Fruit fly (Drosophila melanogaster) whole organism, embryonic: ENCODE data around the gene CG43095.
A peak's percentile ranks its signal among the peaks of the same experiment; 100 is the strongest.

Experiments
- ATbp ChIP-seq: fragments of 200-800 bp; sonication (Bioruptor generic); optimal IDR thresholded peaks from 2 replicates; lab custom pipeline; 2017; ENCODE audit warnings: missing biosample characterization, mild to moderate bottlenecking, missing genetic modification characterization, missing genetic modification reagents
- Ada2b ChIP-seq: fragments of 200-800 bp; sonication (Bioruptor generic); IDR thresholded peaks from 2 replicates; pipeline ENCODE4 v1.3.6; 2022; ENCODE audit warnings: missing biosample characterization, missing genetic modification characterization
- Atf-2 ChIP-seq: fragments of 200-800 bp; sonication (Bioruptor generic); optimal IDR thresholded peaks from 2 replicates; lab custom pipeline; 2016; ENCODE audit warnings: missing biosample characterization, missing genetic modification characterization
- CG10959 ChIP-seq: fragments of 200-800 bp; sonication (Bioruptor generic); IDR thresholded peaks from 2 replicates; pipeline ENCODE4 v1.3.6; 2022; ENCODE audit warnings: missing biosample characterization, missing genetic modification characterization
- CG11696 ChIP-seq: fragments of 200-800 bp; sonication (Bioruptor generic); IDR thresholded peaks from 2 replicates; pipeline ENCODE4 v1.3.6; 2022; ENCODE audit warnings: missing biosample characterization, missing genetic modification characterization
- CG12155 ChIP-seq: fragments of 200-800 bp; sonication (Bioruptor generic); optimal IDR thresholded peaks from 3 replicates; lab custom pipeline; 2016; ENCODE audit warnings: missing biosample characterization, missing genetic modification characterization
- CG14710 ChIP-seq: fragments of 200-800 bp; sonication (Bioruptor generic); optimal IDR thresholded peaks from 3 replicates; lab custom pipeline; 2019; ENCODE audit warnings: missing biosample characterization, mild to moderate bottlenecking, missing genetic modification characterization, moderate library complexity
- CG15601 ChIP-seq: fragments of 200-800 bp; sonication (Bioruptor generic); optimal IDR thresholded peaks from 3 replicates; lab custom pipeline; 2019; ENCODE audit warnings: missing biosample characterization, mild to moderate bottlenecking, missing genetic modification characterization, moderate library complexity
- CG16779 ChIP-seq: fragments of 200-800 bp; sonication (Bioruptor generic); IDR thresholded peaks from 2 replicates; pipeline ENCODE4 v1.3.6; 2022; ENCODE audit warnings: missing biosample characterization, missing genetic modification characterization
- CG17568 ChIP-seq: fragments of 200-800 bp; sonication (Bioruptor generic); optimal IDR thresholded peaks from 2 replicates; lab custom pipeline; 2018; ENCODE audit warnings: missing biosample characterization, mild to moderate bottlenecking, missing genetic modification characterization, moderate library complexity
- CG1832 ChIP-seq: fragments of 200-800 bp; sonication (Bioruptor generic); optimal IDR thresholded peaks from 2 replicates; lab custom pipeline; 2017; ENCODE audit warnings: missing biosample characterization, mild to moderate bottlenecking, missing genetic modification characterization, inconsistent platforms
- CG2129 ChIP-seq: fragments of 200-800 bp; sonication (Bioruptor generic); IDR thresholded peaks from 2 replicates; pipeline ENCODE4 v1.3.6; 2022; ENCODE audit warnings: missing biosample characterization, missing genetic modification characterization; ENCODE audit not compliant: partially characterized antibody
- CG2712 ChIP-seq: fragments of 200-800 bp; optimal IDR thresholded peaks from 3 replicates; lab custom pipeline; 2019; ENCODE audit warnings: missing biosample characterization, mild to moderate bottlenecking, missing genetic modification characterization, moderate library complexity
- CG42726 ChIP-seq: fragments of 200-800 bp; sonication (Bioruptor generic); IDR thresholded peaks from 2 replicates; pipeline ENCODE4 v1.3.6; 2022; ENCODE audit warnings: missing biosample characterization, missing genetic modification characterization; ENCODE audit not compliant: partially characterized antibody
- CG4328 ChIP-seq: fragments of 200-800 bp; sonication (Bioruptor generic); optimal IDR thresholded peaks from 3 replicates; lab custom pipeline; 2017; ENCODE audit warnings: missing biosample characterization, missing genetic modification reagents, missing genetic modification characterization
- CG4360 ChIP-seq: fragments of 200-800 bp; sonication (Bioruptor generic); IDR thresholded peaks from 2 replicates; pipeline ENCODE4 v1.3.6; 2022; ENCODE audit warnings: missing biosample characterization, missing genetic modification characterization
- CG4820 ChIP-seq: fragments of 200-800 bp; sonication (Bioruptor generic); optimal IDR thresholded peaks from 3 replicates; lab custom pipeline; 2016; ENCODE audit warnings: missing biosample characterization, missing genetic modification characterization
- CG6254 ChIP-seq: fragments of 200-800 bp; sonication (Bioruptor generic); optimal IDR thresholded peaks from 3 replicates; lab custom pipeline; 2017; ENCODE audit warnings: mild to moderate bottlenecking, missing biosample characterization, missing genetic modification reagents, missing genetic modification characterization
- CG6683 ChIP-seq: fragments of 200-800 bp; sonication (Bioruptor generic); optimal IDR thresholded peaks from 2 replicates; lab custom pipeline; 2017; ENCODE audit warnings: missing biosample characterization, mild to moderate bottlenecking, missing genetic modification characterization, missing genetic modification reagents
- CG8290 ChIP-seq, 3 experiments: fragments of 200-800 bp; sonication (Bioruptor generic); optimal IDR thresholded peaks; 2 replicates each; lab custom pipeline; 2016 to 2019; ENCODE audit warnings: missing biosample characterization in 3 of 3, missing genetic modification characterization in 3 of 3, mild to moderate bottlenecking in 2 of 3, moderate library complexity in 1 of 3
- Dip2 ChIP-seq: fragments of 200-800 bp; sonication (Bioruptor generic); IDR thresholded peaks from 2 replicates; pipeline ENCODE4 v1.3.6; 2022; ENCODE audit warnings: missing biosample characterization, missing genetic modification characterization
- Elba2 ChIP-seq: fragments of 200-800 bp; sonication (Bioruptor generic); optimal IDR thresholded peaks from 3 replicates; lab custom pipeline; 2016; ENCODE audit warnings: missing biosample characterization, missing genetic modification characterization
- MESR4 ChIP-seq: fragments of 200-800 bp; sonication (Bioruptor generic); optimal IDR thresholded peaks from 2 replicates; lab custom pipeline; 2018; ENCODE audit warnings: missing biosample characterization, mild to moderate bottlenecking, missing genetic modification characterization, moderate library complexity
- Mrtf ChIP-seq: fragments of 200-800 bp; sonication (Bioruptor generic); IDR thresholded peaks from 3 replicates; pipeline ENCODE4 v1.3.6; 2022; ENCODE audit warnings: missing biosample characterization, missing genetic modification characterization
- Usf ChIP-seq: fragments of 200-800 bp; sonication (Bioruptor generic); optimal IDR thresholded peaks from 2 replicates; lab custom pipeline; 2017; ENCODE audit warnings: missing genotype, missing biosample characterization, missing genetic modification characterization
- Xbp1 ChIP-seq: fragments of 200-800 bp; sonication (Bioruptor generic); optimal IDR thresholded peaks from 3 replicates; lab custom pipeline; 2016; ENCODE audit warnings: missing biosample characterization, mild to moderate bottlenecking, missing genetic modification characterization
- abd-A ChIP-seq: fragments of 200-800 bp; sonication (Bioruptor generic); optimal IDR thresholded peaks from 3 replicates; lab custom pipeline; 2019; ENCODE audit warnings: missing biosample characterization, mild to moderate bottlenecking, missing genetic modification characterization, moderate library complexity
- bbx ChIP-seq: fragments of 200-800 bp; sonication (Bioruptor generic); IDR thresholded peaks from 2 replicates; pipeline ENCODE4 v1.3.6; 2022; ENCODE audit warnings: missing biosample characterization, missing genetic modification characterization; ENCODE audit not compliant: partially characterized antibody
- bigmax ChIP-seq: fragments of 200-800 bp; sonication (Bioruptor generic); optimal IDR thresholded peaks from 2 replicates; lab custom pipeline; 2018; ENCODE audit warnings: missing biosample characterization, mild to moderate bottlenecking, missing genetic modification characterization
- btn ChIP-seq: fragments of 200-800 bp; sonication (Bioruptor generic); optimal IDR thresholded peaks from 2 replicates; lab custom pipeline; 2016; ENCODE audit warnings: missing biosample characterization, missing genetic modification characterization
- caup ChIP-seq: fragments of 200-800 bp; sonication (Bioruptor generic); optimal IDR thresholded peaks from 3 replicates; lab custom pipeline; 2017; ENCODE audit warnings: missing biosample characterization, mild to moderate bottlenecking, missing genetic modification characterization, moderate library complexity; ENCODE audit not compliant: severe bottlenecking
- crc ChIP-seq: fragments of 200-800 bp; sonication (Bioruptor generic); optimal IDR thresholded peaks from 2 replicates; lab custom pipeline; 2016; ENCODE audit warnings: missing biosample characterization, missing genetic modification characterization
- dmrt99B ChIP-seq: fragments of 200-800 bp; sonication (Bioruptor generic); optimal IDR thresholded peaks from 2 replicates; lab custom pipeline; 2018; ENCODE audit warnings: missing biosample characterization, mild to moderate bottlenecking, missing genetic modification characterization, moderate library complexity
- dysf ChIP-seq: fragments of 200-800 bp; sonication (Bioruptor generic); IDR thresholded peaks from 3 replicates; pipeline ENCODE4 v1.3.6; 2022; ENCODE audit warnings: missing biosample characterization, missing genetic modification characterization
- ftz-f1 ChIP-seq: fragments of 200-800 bp; sonication (Bioruptor generic); optimal IDR thresholded peaks from 2 replicates; lab custom pipeline; 2016; ENCODE audit warnings: missing biosample characterization, missing genetic modification characterization
- gce ChIP-seq: fragments of 200-800 bp; sonication (Bioruptor generic); IDR thresholded peaks from 3 replicates; pipeline ENCODE4 v1.3.6; 2022; ENCODE audit warnings: missing biosample characterization, missing genetic modification characterization
- pzg ChIP-seq: fragments of 200-800 bp; sonication (Bioruptor generic); optimal IDR thresholded peaks from 3 replicates; lab custom pipeline; 2018; ENCODE audit warnings: missing biosample characterization, mild to moderate bottlenecking, missing genetic modification characterization, moderate library complexity
- row ChIP-seq: fragments of 200-800 bp; sonication (Bioruptor generic); IDR thresholded peaks from 3 replicates; pipeline ENCODE4 v1.3.6; 2022; ENCODE audit warnings: missing biosample characterization, missing genetic modification characterization
- sc ChIP-seq, 3 experiments: fragments of >200 bp in 2 of 3; fragments of 200-800 bp in 1 of 3; sonication (Bioruptor generic) in 1 of 3; optimal IDR thresholded peaks; 2 replicates in 2 of 3; 3 replicates in 1 of 3; lab custom pipeline; 2017; ENCODE audit warnings: mild to moderate bottlenecking in 1 of 3, missing biosample characterization in 1 of 3, missing genetic modification characterization in 1 of 3, missing genetic modification reagents in 1 of 3
- sima ChIP-seq: fragments of 200-800 bp; sonication (Bioruptor generic); optimal IDR thresholded peaks from 2 replicates; lab custom pipeline; 2016; ENCODE audit warnings: missing biosample characterization, missing genetic modification characterization
- sisA ChIP-seq: fragments of 200-800 bp; sonication (Bioruptor generic); IDR thresholded peaks from 2 replicates; pipeline ENCODE4 v1.3.6; 2022; ENCODE audit warnings: missing biosample characterization, missing genetic modification characterization
- sna ChIP-seq: fragments of 200-800 bp; sonication (Bioruptor generic); IDR thresholded peaks from 2 replicates; pipeline ENCODE4 v1.3.6; 2022; ENCODE audit warnings: missing biosample characterization, missing genetic modification characterization; ENCODE audit not compliant: partially characterized antibody
- sob ChIP-seq: fragments of 200-800 bp; sonication (Bioruptor generic); IDR thresholded peaks from 2 replicates; pipeline ENCODE4 v1.3.6; 2022; ENCODE audit warnings: missing biosample characterization, missing genetic modification characterization
- vnd ChIP-seq: fragments of 200-800 bp; sonication (Bioruptor generic); IDR thresholded peaks from 3 replicates; pipeline ENCODE4 v1.3.6; 2022; ENCODE audit warnings: missing biosample characterization, missing genetic modification characterization; ENCODE audit not compliant: partially characterized antibody
- zen2 ChIP-seq: fragments of 200-800 bp; sonication (Bioruptor generic); IDR thresholded peaks from 3 replicates; pipeline ENCODE4 v1.3.6; 2022; ENCODE audit warnings: missing biosample characterization, missing genetic modification characterization; ENCODE audit not compliant: partially characterized antibody

Gene CG43095

dm6 chr3R:22726771-22727455 is 44.7 kb downstream of the CG43095 start, which contains the start of gene CG45049 (continued):
- TF ChIP-seq CG1832 (GFP tag; lab: Kevin White, UChicago) (no peak), CG10959 (GFP tag; lab: Robert Waterston, UW) (no peak), CG4820 (GFP tag; lab: Kevin White, UChicago) (no peak), CG42726 (GFP tag; lab: Robert Waterston, UW) (peak; percentile 94), CG4328 (GFP tag; lab: Kevin White, UChicago) (no peak), CG16779 (GFP tag; lab: Robert Waterston, UW) (no peak), CG15601 (tag; lab: Kevin White, UChicago) (no peak), dmrt99B (tag; lab: Kevin White, UChicago) (no peak), CG17568 (GFP tag; lab: Kevin White, UChicago) (no peak), vnd (GFP tag; lab: Robert Waterston, UW) (peak; percentile 89), Ada2b (no peak), Xbp1 (GFP tag; lab: Kevin White, UChicago) (no peak), caup (GFP tag; lab: Kevin White, UChicago) (no peak), CG12155 (GFP tag; lab: Kevin White, UChicago) (no peak), sc (optimal IDR thresholded peaks at IDR 0.05; lab: Kevin White, UChicago) (no peak), sc (GFP tag; optimal IDR thresholded peaks at IDR 0.05; lab: Kevin White, UChicago) (no peak), ftz-f1 (GFP tag; lab: Kevin White, UChicago) (peak; percentile 22), sna (GFP tag; lab: Robert Waterston, UW) (peak; percentile 65), CG8290 (GFP tag; optimal IDR thresholded peaks at IDR 0.05; lab: Kevin White, UChicago) (no peak), CG8290 (tag; optimal IDR thresholded peaks at IDR 0.05; lab: Kevin White, UChicago) (peak in 1 of 2 experiments; percentile 5), Usf (GFP tag; lab: Kevin White, UChicago) (no peak), CG6683 (no peak), Dip2 (no peak), bigmax (GFP tag; lab: Kevin White, UChicago) (no peak), row (GFP tag; lab: Robert Waterston, UW) (peak; percentile 66), sob (GFP tag; lab: Robert Waterston, UW) (no peak), crc (GFP tag; lab: Kevin White, UChicago) (no peak), bbx (GFP tag; lab: Robert Waterston, UW) (peak; percentile 94), Elba2 (GFP tag; lab: Kevin White, UChicago) (no peak), btn (GFP tag; lab: Kevin White, UChicago) (no peak), gce (GFP tag; lab: Robert Waterston, UW) (no peak), CG4360 (GFP tag; lab: Robert Waterston, UW) (peak; percentile 85), sisA (GFP tag; lab: Robert Waterston, UW) (no peak), CG11696 (no peak), MESR4 (GFP tag; lab: Kevin White, UChicago) (peak; percentile 57), dysf (GFP tag; lab: Robert Waterston, UW) (no peak), ATbp (GFP tag; lab: Kevin White, UChicago) (no peak), abd-A (tag; lab: Kevin White, UChicago) (no peak), pzg (GFP tag; lab: Kevin White, UChicago) (peak; percentile 40), CG6254 (GFP tag; lab: Kevin White, UChicago) (no peak), Atf-2 (GFP tag; lab: Kevin White, UChicago) (no peak), CG2712 (tag; lab: Kevin White, UChicago) (peak; percentile 8), sima (GFP tag; lab: Kevin White, UChicago) (no peak), CG2129 (GFP tag; lab: Robert Waterston, UW) (peak; percentile 67), CG14710 (tag; lab: Kevin White, UChicago) (peak; percentile 0), zen2 (GFP tag; lab: Robert Waterston, UW) (peak; percentile 88), Mrtf (GFP tag; lab: Robert Waterston, UW) (no peak)
- TF ChIP-seq, all 482 proteins: peak for 71
